Fruit fly (Drosophila melanogaster) whole organism, embryonic: ENCODE data around the gene ebo.

Experiments used
- BEAF-32 ChIP-seq: fragments of 200-800 bp; sonication (Bioruptor generic); optimal IDR thresholded peaks from 3 replicates; lab custom pipeline; 2017; ENCODE audit warnings: missing biosample characterization, missing genetic modification characterization, mild to moderate bottlenecking, moderate library complexity, missing genetic modification reagents
- Bteb2 ChIP-seq: fragments of 200-800 bp; sonication (Bioruptor generic); optimal IDR thresholded peaks from 2 replicates; lab custom pipeline; 2016; ENCODE audit warnings: missing biosample characterization, missing genetic modification characterization
- CG10959 ChIP-seq: fragments of 200-800 bp; sonication (Bioruptor generic); IDR thresholded peaks from 2 replicates; pipeline ENCODE4 v1.3.6; 2022; ENCODE audit warnings: missing biosample characterization, missing genetic modification characterization
- CG11085 ChIP-seq: fragments of 200-800 bp; sonication (Bioruptor generic); IDR thresholded peaks from 2 replicates; pipeline ENCODE4 v1.3.6; 2022; ENCODE audit warnings: missing biosample characterization, missing genetic modification characterization
- CG11093 ChIP-seq: fragments of 200-800 bp; sonication (Bioruptor generic); IDR thresholded peaks from 3 replicates; pipeline ENCODE4 v1.3.6; 2022; ENCODE audit warnings: missing biosample characterization, missing genetic modification characterization
- CG11723 ChIP-seq: fragments of 200-800 bp; sonication (Bioruptor generic); optimal IDR thresholded peaks from 2 replicates; lab custom pipeline; 2017; ENCODE audit warnings: missing biosample characterization, mild to moderate bottlenecking, missing genetic modification characterization
- CG12155 ChIP-seq: fragments of 200-800 bp; sonication (Bioruptor generic); optimal IDR thresholded peaks from 3 replicates; lab custom pipeline; 2016; ENCODE audit warnings: missing biosample characterization, missing genetic modification characterization
- CG13287 ChIP-seq: fragments of 200-800 bp; sonication (Bioruptor generic); IDR thresholded peaks from 2 replicates; pipeline ENCODE4 v1.3.6; 2022; ENCODE audit warnings: missing biosample characterization, missing genetic modification characterization; ENCODE audit not compliant: partially characterized antibody
- CG13624 ChIP-seq: fragments of 200-800 bp; sonication (Bioruptor generic); optimal IDR thresholded peaks from 2 replicates; lab custom pipeline; 2016; ENCODE audit warnings: missing biosample characterization, missing genetic modification characterization
- CG13775 ChIP-seq: fragments of 200-800 bp; sonication (Bioruptor generic); optimal IDR thresholded peaks from 3 replicates; lab custom pipeline; 2017; ENCODE audit warnings: missing biosample characterization, mild to moderate bottlenecking, missing genetic modification characterization
- CG14710 ChIP-seq: fragments of 200-800 bp; sonication (Bioruptor generic); optimal IDR thresholded peaks from 3 replicates; lab custom pipeline; 2019; ENCODE audit warnings: missing biosample characterization, mild to moderate bottlenecking, missing genetic modification characterization, moderate library complexity
- CG1602 ChIP-seq: fragments of 200-800 bp; sonication (Bioruptor generic); optimal IDR thresholded peaks from 3 replicates; lab custom pipeline; 2016; ENCODE audit warnings: missing biosample characterization, missing genetic modification characterization
- CG17186 ChIP-seq: fragments of 200-800 bp; sonication (Bioruptor generic); optimal IDR thresholded peaks from 3 replicates; lab custom pipeline; 2017; ENCODE audit warnings: missing biosample characterization, missing genetic modification reagents, missing genetic modification characterization
- CG2116 ChIP-seq: fragments of 200-800 bp; sonication (Bioruptor generic); optimal IDR thresholded peaks from 3 replicates; lab custom pipeline; 2018; ENCODE audit warnings: missing biosample characterization, mild to moderate bottlenecking, missing genetic modification characterization
- CG30020 ChIP-seq: fragments of 200-800 bp; optimal IDR thresholded peaks from 2 replicates; lab custom pipeline; 2019; ENCODE audit warnings: missing biosample characterization, mild to moderate bottlenecking, missing genetic modification characterization, moderate library complexity
- CG30403 ChIP-seq: fragments of 200-800 bp; sonication (Bioruptor generic); optimal IDR thresholded peaks from 3 replicates; lab custom pipeline; 2016; ENCODE audit warnings: missing biosample characterization, missing genetic modification characterization
- CG31388 ChIP-seq: fragments of 200-800 bp; sonication (Bioruptor generic); optimal IDR thresholded peaks from 2 replicates; lab custom pipeline; 2016; ENCODE audit warnings: missing biosample characterization, missing genetic modification characterization
- CG3281 ChIP-seq: fragments of 200-800 bp; sonication (Bioruptor generic); optimal IDR thresholded peaks from 3 replicates; lab custom pipeline; 2017; ENCODE audit warnings: missing biosample characterization, mild to moderate bottlenecking, missing genetic modification characterization
- CG34224 ChIP-seq: fragments of 200-800 bp; sonication (Bioruptor generic); IDR thresholded peaks from 3 replicates; pipeline ENCODE4 v1.3.6; 2022; ENCODE audit warnings: missing biosample characterization, missing genetic modification characterization; ENCODE audit not compliant: partially characterized antibody
- CG6175 ChIP-seq: fragments of 200-800 bp; sonication (Bioruptor generic); IDR thresholded peaks from 3 replicates; pipeline ENCODE4 v1.3.6; 2022; ENCODE audit warnings: missing biosample characterization, missing genetic modification characterization
- CG7839 ChIP-seq: fragments of 200-800 bp; sonication (Bioruptor generic); optimal IDR thresholded peaks from 3 replicates; lab custom pipeline; 2018; ENCODE audit warnings: missing biosample characterization, mild to moderate bottlenecking, missing genetic modification characterization, moderate library complexity
- CG7987 ChIP-seq: fragments of 200-800 bp; sonication (Bioruptor generic); optimal IDR thresholded peaks from 2 replicates; lab custom pipeline; 2018; ENCODE audit warnings: missing biosample characterization, mild to moderate bottlenecking, missing genetic modification characterization, moderate library complexity
- CG8924 ChIP-seq: fragments of 200-800 bp; optimal IDR thresholded peaks from 3 replicates; lab custom pipeline; 2019; ENCODE audit warnings: missing biosample characterization, mild to moderate bottlenecking, missing genetic modification characterization, moderate library complexity
- CG9727 ChIP-seq: fragments of 200-800 bp; sonication (Bioruptor generic); optimal IDR thresholded peaks from 3 replicates; lab custom pipeline; 2017; ENCODE audit warnings: missing biosample characterization, mild to moderate bottlenecking, missing genetic modification characterization
- CG9797 ChIP-seq: fragments of 200-800 bp; sonication (Bioruptor generic); optimal IDR thresholded peaks from 3 replicates; lab custom pipeline; 2018; ENCODE audit warnings: missing biosample characterization, mild to moderate bottlenecking, missing genetic modification characterization
- CG9932 ChIP-seq: fragments of 200-800 bp; sonication (Bioruptor generic); IDR thresholded peaks from 2 replicates; pipeline ENCODE4 v1.3.6; 2022; ENCODE audit warnings: missing biosample characterization, missing genetic modification characterization
- Dip3 ChIP-seq: fragments of 200-800 bp; sonication (Bioruptor generic); optimal IDR thresholded peaks from 3 replicates; lab custom pipeline; 2016; ENCODE audit warnings: missing biosample characterization, missing genetic modification characterization
- Dll ChIP-seq: fragments of 200-800 bp; sonication (Bioruptor generic); IDR thresholded peaks from 4 replicates; pipeline ENCODE4 v1.3.6; 2022; ENCODE audit warnings: missing biosample characterization, missing genetic modification characterization; ENCODE audit not compliant: partially characterized antibody
- Dp ChIP-seq: fragments of 200-800 bp; sonication (Bioruptor generic); optimal IDR thresholded peaks from 2 replicates; lab custom pipeline; 2018; ENCODE audit warnings: missing biosample characterization, mild to moderate bottlenecking, missing genetic modification characterization, moderate library complexity
- Hsf ChIP-seq: fragments of 200-800 bp; sonication (Bioruptor generic); optimal IDR thresholded peaks from 3 replicates; lab custom pipeline; 2016; ENCODE audit warnings: missing biosample characterization, missing genetic modification characterization
- Mrtf ChIP-seq: fragments of 200-800 bp; sonication (Bioruptor generic); IDR thresholded peaks from 3 replicates; pipeline ENCODE4 v1.3.6; 2022; ENCODE audit warnings: missing biosample characterization, missing genetic modification characterization
- Nf-YC ChIP-seq: fragments of 200-800 bp; optimal IDR thresholded peaks from 3 replicates; lab custom pipeline; 2019; ENCODE audit warnings: missing biosample characterization, mild to moderate bottlenecking, missing genetic modification characterization, moderate library complexity
- Side ChIP-seq: fragments of 200-800 bp; sonication (Bioruptor generic); optimal IDR thresholded peaks from 2 replicates; lab custom pipeline; 2016; ENCODE audit warnings: missing biosample characterization, missing genetic modification characterization
- Sry-β ChIP-seq: fragments of 200-800 bp; sonication (Bioruptor generic); optimal IDR thresholded peaks from 2 replicates; lab custom pipeline; 2018; ENCODE audit warnings: missing biosample characterization, mild to moderate bottlenecking, missing genetic modification characterization, moderate library complexity
- Stat92E ChIP-seq, 3 experiments: fragments of >200 bp in 2 of 3; fragments of 200-800 bp in 1 of 3; sonication (Bioruptor generic) in 1 of 3; optimal IDR thresholded peaks; 2 replicates each; lab custom pipeline; 2017 to 2019; ENCODE audit warnings: missing biosample characterization in 3 of 3, missing genetic modification characterization in 3 of 3, mild to moderate bottlenecking in 1 of 3, moderate library complexity in 1 of 3
- Tbp ChIP-seq: fragments of >200 bp; optimal IDR thresholded peaks from 2 replicates; lab custom pipeline; 2018; ENCODE audit warnings: missing biosample characterization, missing genetic modification characterization
- danr ChIP-seq: fragments of 200-800 bp; sonication (Bioruptor generic); IDR thresholded peaks from 2 replicates; pipeline ENCODE4 v1.3.6; 2022; ENCODE audit warnings: missing biosample characterization, missing genetic modification characterization
- dm ChIP-seq: fragments of 200-800 bp; sonication (Bioruptor generic); optimal IDR thresholded peaks from 3 replicates; lab custom pipeline; 2016; ENCODE audit warnings: missing biosample characterization, missing genetic modification characterization
- dmrt11E ChIP-seq: fragments of 200-800 bp; sonication (Bioruptor generic); optimal IDR thresholded peaks from 3 replicates; lab custom pipeline; 2018; ENCODE audit warnings: missing biosample characterization, mild to moderate bottlenecking, missing genetic modification characterization, moderate library complexity
- dpn ChIP-seq, 2 experiments: fragments of 200-800 bp; sonication (Bioruptor generic); optimal IDR thresholded peaks; 3 replicates each; lab custom pipeline; 2016; ENCODE audit warnings: missing biosample characterization in 2 of 2, missing genetic modification characterization in 2 of 2
- dysf ChIP-seq: fragments of 200-800 bp; sonication (Bioruptor generic); IDR thresholded peaks from 3 replicates; pipeline ENCODE4 v1.3.6; 2022; ENCODE audit warnings: missing biosample characterization, missing genetic modification characterization
- exex ChIP-seq: fragments of 200-800 bp; sonication (Bioruptor generic); optimal IDR thresholded peaks from 4 replicates; lab custom pipeline; 2018; ENCODE audit warnings: missing biosample characterization, mild to moderate bottlenecking, missing genetic modification characterization, moderate library complexity
- gro ChIP-seq: fragments of 200-800 bp; sonication (Bioruptor generic); optimal IDR thresholded peaks from 2 replicates; lab custom pipeline; 2016; ENCODE audit warnings: missing biosample characterization, missing genetic modification characterization
- gsb-n ChIP-seq: fragments of 200-800 bp; sonication (Bioruptor generic); optimal IDR thresholded peaks from 3 replicates; lab custom pipeline; 2018; ENCODE audit warnings: missing biosample characterization, mild to moderate bottlenecking, missing genetic modification characterization
- insv ChIP-seq, 2 experiments: fragments of 200-800 bp; sonication (Bioruptor generic); optimal IDR thresholded peaks; 3 replicates each; lab custom pipeline; 2016 to 2018; ENCODE audit warnings: missing biosample characterization in 2 of 2, missing genetic modification characterization in 2 of 2
- inv ChIP-seq: fragments of 200-800 bp; sonication (Bioruptor generic); IDR thresholded peaks from 2 replicates; pipeline ENCODE4 v1.3.6; 2022; ENCODE audit warnings: missing biosample characterization, missing genetic modification characterization; ENCODE audit not compliant: partially characterized antibody
- mld ChIP-seq: fragments of 200-800 bp; sonication (Bioruptor generic); IDR thresholded peaks from 3 replicates; pipeline ENCODE4 v1.3.6; 2022; ENCODE audit warnings: missing biosample characterization, missing genetic modification characterization; ENCODE audit not compliant: partially characterized antibody
- nerfin-1 ChIP-seq: fragments of 200-800 bp; sonication (Bioruptor generic); optimal IDR thresholded peaks from 3 replicates; lab custom pipeline; 2019; ENCODE audit warnings: missing biosample characterization, mild to moderate bottlenecking, missing genetic modification characterization, moderate library complexity
- slbo ChIP-seq: fragments of 200-800 bp; sonication (Bioruptor generic); IDR thresholded peaks from 2 replicates; pipeline ENCODE4 v1.3.6; 2022; ENCODE audit warnings: missing biosample characterization, missing genetic modification characterization
- vnd ChIP-seq: fragments of 200-800 bp; sonication (Bioruptor generic); IDR thresholded peaks from 3 replicates; pipeline ENCODE4 v1.3.6; 2022; ENCODE audit warnings: missing biosample characterization, missing genetic modification characterization; ENCODE audit not compliant: partially characterized antibody

Gene ebo

DNA sequence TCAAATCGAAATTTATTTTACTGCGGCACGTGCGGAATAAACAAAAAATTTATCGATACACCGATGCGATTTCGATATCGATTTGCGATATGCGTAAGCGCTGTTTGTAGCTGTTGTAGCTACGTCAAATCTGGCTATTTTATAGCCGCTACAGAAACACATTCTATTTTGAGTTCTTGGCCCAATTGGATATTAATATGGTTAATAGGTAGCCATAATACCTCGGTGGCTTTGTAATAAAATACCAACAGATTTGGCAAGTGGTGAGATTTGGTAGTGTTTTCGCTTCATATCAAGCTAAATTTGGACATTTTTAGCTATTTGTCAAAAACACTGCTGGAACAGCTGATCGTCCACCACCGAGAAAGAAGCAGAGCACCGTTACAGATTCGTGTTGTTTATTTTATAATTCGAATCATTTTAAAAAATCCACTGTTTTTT lies 11.2 kb upstream of the ebo start, which contains the start of the genes CG18273 and CG3156 (continued):
- TF ChIP-seq CG11085 (GFP tag; lab: Robert Waterston, UW) (no peak), CG14710 (tag; lab: Kevin White, UChicago) (peak; percentile 68), Tbp (GFP tag; lab: Kevin White, UChicago) (peak; percentile 55), inv (GFP tag; lab: Robert Waterston, UW) (no peak), gsb-n (tag; lab: Kevin White, UChicago) (peak; percentile 21), CG3281 (GFP tag; lab: Kevin White, UChicago) (peak; percentile 25), CG30020 (peak; percentile 75), gro (GFP tag; lab: Kevin White, UChicago) (peak; percentile 45), vnd (peak; percentile 43; the same call in 1 of the 3 replicates), CG7839 (tag; lab: Kevin White, UChicago) (no peak), CG11093 (GFP tag; lab: Robert Waterston, UW) (no peak), CG9797 (GFP tag; lab: Kevin White, UChicago) (peak; percentile 49), CG7987 (GFP tag; lab: Kevin White, UChicago) (no peak), CG9932 (GFP tag; lab: Robert Waterston, UW) (peak; percentile 46), danr (GFP tag; lab: Robert Waterston, UW) (no peak), exex (tag; lab: Kevin White, UChicago) (no peak), Side (GFP tag; lab: Kevin White, UChicago) (no peak), BEAF-32 (GFP tag; lab: Kevin White, UChicago) (peak; percentile 64), Bteb2 (GFP tag; lab: Kevin White, UChicago) (peak; percentile 11), CG12155 (GFP tag; lab: Kevin White, UChicago) (no peak), dysf (GFP tag; lab: Robert Waterston, UW) (0 out of 3 replicates have a peak, but pooled peaks have one; percentile 11), insv (GFP tag; optimal IDR thresholded peaks at IDR 0.05; lab: Kevin White, UChicago) (peak in 1 of 2 experiments; percentile 92), CG9727 (GFP tag; lab: Kevin White, UChicago) (peak; percentile 29), slbo (peak; percentile 20; the same call in 1 of the 2 replicates), CG34224 (GFP tag; lab: Robert Waterston, UW) (no peak), CG1602 (no peak), Dp (GFP tag; lab: Kevin White, UChicago) (peak; percentile 39), Dll (GFP tag; lab: Robert Waterston, UW) (peak; percentile 65), CG30403 (GFP tag; lab: Kevin White, UChicago) (peak; percentile 7), Hsf (GFP tag; lab: Kevin White, UChicago) (no peak), Nf-YC (tag; lab: Kevin White, UChicago) (peak; percentile 53), CG13775 (GFP tag; lab: Kevin White, UChicago) (peak; percentile 36), CG8924 (tag; lab: Kevin White, UChicago) (peak; percentile 33), CG13624 (peak; percentile 43), CG31388 (no peak), dm (GFP tag; lab: Kevin White, UChicago) (peak; percentile 88), dmrt11E (tag; lab: Kevin White, UChicago) (no peak), CG17186 (peak; percentile 82), CG2116 (GFP tag; lab: Kevin White, UChicago) (peak; percentile 82), dpn (GFP tag; optimal IDR thresholded peaks at IDR 0.05; lab: Kevin White, UChicago) (peak in 1 of 2 experiments; percentile 5), Sry-β (peak; percentile 94), CG10959 (GFP tag; lab: Robert Waterston, UW) (no peak), mld (GFP tag; lab: Robert Waterston, UW) (no peak), Mrtf (GFP tag; lab: Robert Waterston, UW) (no peak), CG11723 (GFP tag; lab: Kevin White, UChicago) (no peak), Dip3 (GFP tag; lab: Kevin White, UChicago) (no peak), nerfin-1 (tag; lab: Kevin White, UChicago) (peak; percentile 37), CG13287 (GFP tag; lab: Robert Waterston, UW) (peak; percentile 63; the same call in 1 of the 2 replicates), Stat92E (GFP tag; optimal IDR thresholded peaks at IDR 0.05; lab: Kevin White, UChicago) (peak in 1 of 3 experiments; percentile 11), CG6175 (GFP tag; lab: Robert Waterston, UW) (no peak)
